Worm (Caenorhabditis elegans) whole organism, early embryonic: ENCODE results near the gene nlp-43.
A peak's percentile ranks its signal among the peaks of the same experiment; 100 is the strongest.

ENCODE experiments used
- B0310.2 ChIP-seq: sonication (generic microtip); optimal IDR thresholded peaks from 2 replicates; lab custom pipeline; 2016; ENCODE audit warnings: mild to moderate bottlenecking, missing genetic modification characterization, missing compliant biosample characterization
- aly-1 ChIP-seq: sonication (generic microtip); optimal IDR thresholded peaks from 2 replicates; lab custom pipeline; 2016; ENCODE audit warnings: missing genetic modification characterization, missing compliant biosample characterization
- ama-1 ChIP-seq: fragments of 150-350 bp; optimal IDR thresholded peaks from 2 replicates; lab custom pipeline; 2014
- ets-7 ChIP-seq: sonication (generic microtip); optimal IDR thresholded peaks from 2 replicates; lab custom pipeline; 2016; ENCODE audit warnings: missing genotype, missing genetic modification characterization, missing compliant biosample characterization
- flt-1 ChIP-seq: fragments of 200-800 bp; sonication (Bioruptor generic); IDR thresholded peaks from 2 replicates; pipeline ENCODE4 v1.3.6; 2022; ENCODE audit warnings: missing genetic modification characterization, missing compliant biosample characterization
- scrt-1 ChIP-seq: fragments of 200-800 bp; sonication (Bioruptor generic); IDR thresholded peaks from 2 replicates; pipeline ENCODE4 v1.3.6; 2022; ENCODE audit warnings: missing genetic modification characterization, missing compliant biosample characterization
- sea-1 ChIP-seq: fragments of 200-800 bp; sonication (Bioruptor generic); conservative IDR thresholded peaks from 2 replicates; pipeline ENCODE4 v1.3.6; 2022; ENCODE audit warnings: missing genetic modification characterization, missing compliant biosample characterization
- tbx-37 ChIP-seq: fragments of 200-800 bp; sonication (Bioruptor generic); conservative IDR thresholded peaks from 2 replicates; pipeline ENCODE4 v1.3.6; 2022; ENCODE audit warnings: missing genetic modification reagents, missing genetic modification characterization, missing compliant biosample characterization

- no peak for TF ChIP-seq flt-1 (GFP tag; lab: Robert Waterston, UW)
- no peak for TF ChIP-seq B0310.2
- no peak for TF ChIP-seq scrt-1 (GFP tag; lab: Robert Waterston, UW)
- no peak for TF ChIP-seq tbx-37 (GFP tag; lab: Robert Waterston, UW)
- no peak for TF ChIP-seq aly-1 (tag; lab: Kevin White, UChicago)
- TF ChIP-seq ets-7 (tag; lab: Kevin White, UChicago), result no peak
- peak; percentile 62 for TF ChIP-seq ama-1 (lab: Kevin White, UChicago)
- no peak for TF ChIP-seq sea-1 (GFP tag; lab: Robert Waterston, UW)
These were observed 17.0 kb upstream of the nlp-43 start for ce11 chrIII:5025136-5025629.
